Fruit fly (Drosophila melanogaster) whole organism, embryonic: ENCODE measurements around the gene CG46460.
A peak's percentile ranks its signal among the peaks of the same experiment; 100 is the strongest.

Source experiments
- Antp ChIP-seq: fragments of 200-800 bp; sonication (Bioruptor generic); optimal IDR thresholded peaks from 3 replicates; lab custom pipeline; 2016; ENCODE audit warnings: missing biosample characterization, missing genetic modification characterization
- Bgb ChIP-seq: fragments of 200-800 bp; sonication (Bioruptor generic); IDR thresholded peaks from 2 replicates; pipeline ENCODE4 v1.3.6; 2022; ENCODE audit warnings: missing biosample characterization, missing genetic modification characterization; ENCODE audit not compliant: partially characterized antibody
- CG1024 ChIP-seq: fragments of 200-800 bp; sonication (Bioruptor generic); IDR thresholded peaks from 2 replicates; pipeline ENCODE4 v1.3.6; 2022; ENCODE audit warnings: missing biosample characterization, missing genetic modification characterization
- CG10366 ChIP-seq: fragments of 200-800 bp; sonication (Bioruptor generic); IDR thresholded peaks from 2 replicates; pipeline ENCODE4 v1.3.6; 2022; ENCODE audit warnings: missing biosample characterization, missing genetic modification characterization
- CG11696 ChIP-seq: fragments of 200-800 bp; sonication (Bioruptor generic); IDR thresholded peaks from 2 replicates; pipeline ENCODE4 v1.3.6; 2022; ENCODE audit warnings: missing biosample characterization, missing genetic modification characterization
- CG12219 ChIP-seq: fragments of 200-800 bp; sonication (Bioruptor generic); optimal IDR thresholded peaks from 3 replicates; lab custom pipeline; 2018; ENCODE audit warnings: missing biosample characterization, mild to moderate bottlenecking, missing genetic modification characterization
- CG12391 ChIP-seq: fragments of 200-800 bp; sonication (Bioruptor generic); optimal IDR thresholded peaks from 3 replicates; lab custom pipeline; 2018; ENCODE audit warnings: missing biosample characterization, mild to moderate bottlenecking, missing genetic modification characterization, moderate library complexity
- CG12744 ChIP-seq: fragments of 200-800 bp; sonication (Bioruptor generic); optimal IDR thresholded peaks from 2 replicates; lab custom pipeline; 2016; ENCODE audit warnings: missing biosample characterization, missing genetic modification characterization
- CG15514 ChIP-seq: fragments of 200-800 bp; sonication (Bioruptor generic); optimal IDR thresholded peaks from 3 replicates; lab custom pipeline; 2017; ENCODE audit warnings: missing biosample characterization, missing genetic modification characterization, mild to moderate bottlenecking, moderate library complexity, missing genetic modification reagents
- CG17802 ChIP-seq: fragments of 200-800 bp; sonication (Bioruptor generic); optimal IDR thresholded peaks from 2 replicates; lab custom pipeline; 2018; ENCODE audit warnings: missing biosample characterization, mild to moderate bottlenecking, missing genetic modification characterization, moderate library complexity
- CG17912 ChIP-seq: fragments of 200-800 bp; sonication (Bioruptor generic); optimal IDR thresholded peaks from 2 replicates; lab custom pipeline; 2018; ENCODE audit warnings: missing biosample characterization, mild to moderate bottlenecking, missing genetic modification characterization
- CG2116 ChIP-seq: fragments of 200-800 bp; sonication (Bioruptor generic); optimal IDR thresholded peaks from 3 replicates; lab custom pipeline; 2018; ENCODE audit warnings: missing biosample characterization, mild to moderate bottlenecking, missing genetic modification characterization
- CG31388 ChIP-seq: fragments of 200-800 bp; sonication (Bioruptor generic); optimal IDR thresholded peaks from 2 replicates; lab custom pipeline; 2016; ENCODE audit warnings: missing biosample characterization, missing genetic modification characterization
- CG34224 ChIP-seq: fragments of 200-800 bp; sonication (Bioruptor generic); IDR thresholded peaks from 3 replicates; pipeline ENCODE4 v1.3.6; 2022; ENCODE audit warnings: missing biosample characterization, missing genetic modification characterization; ENCODE audit not compliant: partially characterized antibody
- CG3995 ChIP-seq: fragments of 200-800 bp; sonication (Bioruptor generic); optimal IDR thresholded peaks from 3 replicates; lab custom pipeline; 2016; ENCODE audit warnings: missing biosample characterization, missing genetic modification characterization
- CG6683 ChIP-seq: fragments of 200-800 bp; sonication (Bioruptor generic); optimal IDR thresholded peaks from 2 replicates; lab custom pipeline; 2017; ENCODE audit warnings: missing biosample characterization, mild to moderate bottlenecking, missing genetic modification characterization, missing genetic modification reagents
- CG6689 ChIP-seq: fragments of 200-800 bp; sonication (Bioruptor generic); IDR thresholded peaks from 2 replicates; pipeline ENCODE4 v1.3.6; 2022; ENCODE audit warnings: missing biosample characterization, missing genetic modification characterization
- CG7271 ChIP-seq: fragments of 200-800 bp; sonication (Bioruptor generic); optimal IDR thresholded peaks from 2 replicates; lab custom pipeline; 2018; ENCODE audit warnings: missing biosample characterization, mild to moderate bottlenecking, missing genetic modification characterization, moderate library complexity
- CG7786 ChIP-seq: fragments of 200-800 bp; sonication (Bioruptor generic); optimal IDR thresholded peaks from 2 replicates; lab custom pipeline; 2016; ENCODE audit warnings: missing biosample characterization, missing genetic modification characterization
- CTCF ChIP-seq: fragments of 200-800 bp; sonication (Bioruptor generic); optimal IDR thresholded peaks from 2 replicates; lab custom pipeline; 2017; ENCODE audit warnings: missing biosample characterization, mild to moderate bottlenecking, missing genetic modification characterization, moderate library complexity
- Camta ChIP-seq: fragments of 200-800 bp; sonication (Bioruptor generic); optimal IDR thresholded peaks from 2 replicates; lab custom pipeline; 2016; ENCODE audit warnings: missing biosample characterization, missing genetic modification characterization
- D19A ChIP-seq: fragments of 200-800 bp; optimal IDR thresholded peaks from 3 replicates; lab custom pipeline; 2019; ENCODE audit warnings: missing biosample characterization, mild to moderate bottlenecking, missing genetic modification characterization, moderate library complexity
- Dp ChIP-seq: fragments of 200-800 bp; sonication (Bioruptor generic); optimal IDR thresholded peaks from 2 replicates; lab custom pipeline; 2018; ENCODE audit warnings: missing biosample characterization, mild to moderate bottlenecking, missing genetic modification characterization, moderate library complexity
- H15 ChIP-seq: fragments of 200-800 bp; sonication (Bioruptor generic); IDR thresholded peaks from 3 replicates; pipeline ENCODE4 v1.3.6; 2022; ENCODE audit warnings: missing biosample characterization, missing genetic modification characterization
- HLH4C ChIP-seq: fragments of 200-800 bp; sonication (Bioruptor generic); IDR thresholded peaks from 3 replicates; pipeline ENCODE4 v1.3.6; 2022; ENCODE audit warnings: missing biosample characterization, missing genetic modification characterization; ENCODE audit not compliant: partially characterized antibody
- Hmr ChIP-seq: fragments of 200-800 bp; sonication (Bioruptor generic); optimal IDR thresholded peaks from 3 replicates; lab custom pipeline; 2017; ENCODE audit warnings: mild to moderate bottlenecking, missing biosample characterization, missing genetic modification reagents, missing genetic modification characterization
- Lpt ChIP-seq: fragments of >200 bp; optimal IDR thresholded peaks from 2 replicates; lab custom pipeline; 2018; ENCODE audit warnings: missing biosample characterization, missing genetic modification characterization
- MESR4 ChIP-seq: fragments of 200-800 bp; sonication (Bioruptor generic); optimal IDR thresholded peaks from 2 replicates; lab custom pipeline; 2018; ENCODE audit warnings: missing biosample characterization, mild to moderate bottlenecking, missing genetic modification characterization, moderate library complexity
- MTF-1 ChIP-seq: fragments of 200-800 bp; sonication (Bioruptor generic); optimal IDR thresholded peaks from 2 replicates; lab custom pipeline; 2018; ENCODE audit warnings: missing biosample characterization, mild to moderate bottlenecking, missing genetic modification characterization, borderline replicate concordance
- Myb ChIP-seq: fragments of 200-800 bp; sonication (Bioruptor generic); optimal IDR thresholded peaks from 2 replicates; lab custom pipeline; 2016; ENCODE audit warnings: missing biosample characterization, missing genetic modification characterization
- Nf-YB ChIP-seq: fragments of 200-800 bp; sonication (Bioruptor generic); optimal IDR thresholded peaks from 3 replicates; lab custom pipeline; 2019; ENCODE audit warnings: missing biosample characterization, mild to moderate bottlenecking, missing genetic modification characterization, moderate library complexity
- Optix ChIP-seq: fragments of 200-800 bp; sonication (Bioruptor generic); IDR thresholded peaks from 3 replicates; pipeline ENCODE4 v1.3.6; 2022; ENCODE audit warnings: missing biosample characterization, missing genetic modification characterization
- Poxn ChIP-seq: fragments of 200-800 bp; sonication (Bioruptor generic); IDR thresholded peaks from 2 replicates; pipeline ENCODE4 v1.3.6; 2022; ENCODE audit warnings: missing biosample characterization, missing genetic modification characterization
- Rfx ChIP-seq: fragments of 200-800 bp; sonication (Bioruptor generic); IDR thresholded peaks from 2 replicates; pipeline ENCODE4 v1.3.6; 2022; ENCODE audit warnings: missing biosample characterization, missing genetic modification characterization
- Rx ChIP-seq: fragments of 200-800 bp; sonication (Bioruptor generic); IDR thresholded peaks from 2 replicates; pipeline ENCODE4 v1.3.6; 2022; ENCODE audit warnings: missing biosample characterization, missing genetic modification characterization
- Sox100B ChIP-seq: fragments of 200-800 bp; sonication (Bioruptor generic); optimal IDR thresholded peaks from 3 replicates; lab custom pipeline; 2018; ENCODE audit warnings: missing biosample characterization, mild to moderate bottlenecking, missing genetic modification characterization
- bigmax ChIP-seq: fragments of 200-800 bp; sonication (Bioruptor generic); optimal IDR thresholded peaks from 2 replicates; lab custom pipeline; 2018; ENCODE audit warnings: missing biosample characterization, mild to moderate bottlenecking, missing genetic modification characterization
- eyg ChIP-seq: fragments of 200-800 bp; sonication (Bioruptor generic); optimal IDR thresholded peaks from 3 replicates; lab custom pipeline; 2016; ENCODE audit warnings: missing biosample characterization, missing genetic modification characterization
- fd3F ChIP-seq: fragments of 200-800 bp; sonication (Bioruptor generic); optimal IDR thresholded peaks from 2 replicates; lab custom pipeline; 2018; ENCODE audit warnings: missing biosample characterization, mild to moderate bottlenecking, missing genetic modification characterization, moderate library complexity
- gce ChIP-seq: fragments of 200-800 bp; sonication (Bioruptor generic); IDR thresholded peaks from 3 replicates; pipeline ENCODE4 v1.3.6; 2022; ENCODE audit warnings: missing biosample characterization, missing genetic modification characterization
- gem ChIP-seq: fragments of 200-800 bp; sonication (Bioruptor generic); optimal IDR thresholded peaks from 2 replicates; lab custom pipeline; 2019; ENCODE audit warnings: missing biosample characterization, mild to moderate bottlenecking, missing genetic modification characterization, moderate library complexity
- inv ChIP-seq: fragments of 200-800 bp; sonication (Bioruptor generic); IDR thresholded peaks from 2 replicates; pipeline ENCODE4 v1.3.6; 2022; ENCODE audit warnings: missing biosample characterization, missing genetic modification characterization; ENCODE audit not compliant: partially characterized antibody
- lov ChIP-seq, 2 experiments: fragments of 200-800 bp in 1 of 2; fragments of >200 bp in 1 of 2; sonication (Bioruptor generic) in 1 of 2; IDR thresholded peaks in 1 of 2; optimal IDR thresholded peaks in 1 of 2; 2 replicates in 1 of 2; 3 replicates in 1 of 2; pipeline versions ENCODE4 v1.3.6 to Lab custom; 2017 to 2022; ENCODE audit warnings: missing biosample characterization in 1 of 2, missing genetic modification characterization in 1 of 2
- phol ChIP-seq: fragments of 200-800 bp; sonication (Bioruptor generic); optimal IDR thresholded peaks from 3 replicates; lab custom pipeline; 2018; ENCODE audit warnings: missing biosample characterization, mild to moderate bottlenecking, missing genetic modification characterization, moderate library complexity
- pzg ChIP-seq: fragments of 200-800 bp; sonication (Bioruptor generic); optimal IDR thresholded peaks from 3 replicates; lab custom pipeline; 2018; ENCODE audit warnings: missing biosample characterization, mild to moderate bottlenecking, missing genetic modification characterization, moderate library complexity
- salm ChIP-seq: fragments of 200-800 bp; sonication (Bioruptor generic); optimal IDR thresholded peaks from 2 replicates; lab custom pipeline; 2018; ENCODE audit warnings: missing biosample characterization, mild to moderate bottlenecking, missing genetic modification characterization
- wor ChIP-seq: fragments of 200-800 bp; sonication (Bioruptor generic); IDR thresholded peaks from 2 replicates; pipeline ENCODE4 v1.3.6; 2022; ENCODE audit warnings: missing biosample characterization, missing genetic modification characterization
- yki ChIP-seq: fragments of >200 bp; optimal IDR thresholded peaks from 3 replicates; lab custom pipeline; 2018
- zen ChIP-seq: fragments of 200-800 bp; sonication (Bioruptor generic); optimal IDR thresholded peaks from 3 replicates; lab custom pipeline; 2018; ENCODE audit warnings: missing biosample characterization, mild to moderate bottlenecking, missing genetic modification characterization, moderate library complexity
- zen2 ChIP-seq: fragments of 200-800 bp; sonication (Bioruptor generic); IDR thresholded peaks from 3 replicates; pipeline ENCODE4 v1.3.6; 2022; ENCODE audit warnings: missing biosample characterization, missing genetic modification characterization; ENCODE audit not compliant: partially characterized antibody

The CG46460 gene

dm6 chr3L:4242428-4242827 is 15.3 kb upstream of the CG46460 start, which contains the start of gene pav (continued):
- TF ChIP-seq HLH4C (GFP tag; lab: Robert Waterston, UW), result no peak
- TF ChIP-seq CG12391, result peak; percentile 73
- no peak for TF ChIP-seq gem
- TF ChIP-seq inv (GFP tag; lab: Robert Waterston, UW), result no peak
- TF ChIP-seq lov (optimal IDR thresholded peaks at IDR 0.05; lab: Kevin White, UChicago), result no peak
- TF ChIP-seq lov (GFP tag; IDR thresholded peaks at IDR 0.05; lab: Robert Waterston, UW), result no peak
- no peak for TF ChIP-seq Antp (GFP tag; lab: Kevin White, UChicago)
- no peak for TF ChIP-seq zen2 (GFP tag; lab: Robert Waterston, UW)
- TF ChIP-seq Optix, result no peak
- peak; percentile 69 for TF ChIP-seq Rfx (GFP tag; lab: Robert Waterston, UW)
- peak; percentile 39 for TF ChIP-seq Myb (GFP tag; lab: Kevin White, UChicago)
- TF ChIP-seq CG12219 (GFP tag; lab: Kevin White, UChicago), result no peak
- TF ChIP-seq CG6683 (GFP tag; lab: Kevin White, UChicago), result no peak
- TF ChIP-seq Poxn, result no peak
- no peak for TF ChIP-seq Sox100B (GFP tag; lab: Kevin White, UChicago)
- TF ChIP-seq eyg (GFP tag; lab: Kevin White, UChicago), result no peak
- TF ChIP-seq CG6689 (GFP tag; lab: Robert Waterston, UW), result peak; percentile 4; the same call in 1 of the 2 replicates
- no peak for TF ChIP-seq bigmax (GFP tag; lab: Kevin White, UChicago)
- TF ChIP-seq CG12744 (GFP tag; lab: Kevin White, UChicago), result no peak
- TF ChIP-seq D19A (tag; lab: Kevin White, UChicago), result peak; percentile 61
- TF ChIP-seq CG17912 (GFP tag; lab: Kevin White, UChicago), result no peak
- no peak for TF ChIP-seq fd3F
- TF ChIP-seq MESR4 (GFP tag; lab: Kevin White, UChicago), result peak; percentile 46
- no peak for TF ChIP-seq Camta (GFP tag; lab: Kevin White, UChicago)
- no peak for TF ChIP-seq CG7786 (GFP tag; lab: Kevin White, UChicago)
- no peak for TF ChIP-seq CG34224
- peak; percentile 8; the same call in 1 of the 2 replicates for TF ChIP-seq Rx
- TF ChIP-seq Dp (GFP tag; lab: Kevin White, UChicago), result peak; percentile 92
- no peak for TF ChIP-seq Lpt (GFP tag; lab: Kevin White, UChicago)
- TF ChIP-seq phol, result peak; percentile 64
- TF ChIP-seq CG3995 (GFP tag; lab: Kevin White, UChicago), result peak; percentile 5
- TF ChIP-seq yki (lab: Kevin White, UChicago), result no peak
- no peak for TF ChIP-seq CG17802 (tag; lab: Kevin White, UChicago)
- no peak for TF ChIP-seq wor (GFP tag; lab: Robert Waterston, UW)
- TF ChIP-seq gce (GFP tag; lab: Robert Waterston, UW), result no peak
- no peak for TF ChIP-seq MTF-1
- TF ChIP-seq CG11696 (GFP tag; lab: Robert Waterston, UW), result peak; percentile 97
- no peak for TF ChIP-seq CG31388 (GFP tag; lab: Kevin White, UChicago)
- TF ChIP-seq Nf-YB (GFP tag; lab: Kevin White, UChicago), result no peak
- TF ChIP-seq salm (tag; lab: Kevin White, UChicago), result no peak
- peak; percentile 58 for TF ChIP-seq CG15514
- 0 out of 2 replicates have a peak, but pooled peaks have one; percentile 18 for TF ChIP-seq CG1024 (GFP tag; lab: Robert Waterston, UW)
- TF ChIP-seq CG7271, result no peak
- peak; percentile 77 for TF ChIP-seq pzg (GFP tag; lab: Kevin White, UChicago)
- TF ChIP-seq H15 (GFP tag; lab: Robert Waterston, UW), result peak; percentile 32; the same call in 1 of the 3 replicates
- peak; percentile 48 for TF ChIP-seq zen
- no peak for TF ChIP-seq CTCF (GFP tag; lab: Kevin White, UChicago)
- no peak for TF ChIP-seq Hmr (GFP tag; lab: Kevin White, UChicago)
- peak; percentile 4 for TF ChIP-seq CG2116 (GFP tag; lab: Kevin White, UChicago)
- no peak for TF ChIP-seq Bgb (GFP tag; lab: Robert Waterston, UW)
- peak; percentile 30 for TF ChIP-seq CG10366
